Worm (Caenorhabditis elegans) whole organism, young adult: ENCODE measurements around the gene slcr-46.2.

Experiments
- C17E4.6 ChIP-seq: fragments of 200-800 bp; sonication (Bioruptor generic); IDR thresholded peaks from 2 replicates; pipeline ENCODE4 v1.3.6; 2022; ENCODE audit warnings: missing genetic modification reagents, missing genetic modification characterization, missing compliant biosample characterization
- F33H1.4 ChIP-seq: fragments of 200-800 bp; sonication (Bioruptor generic); IDR thresholded peaks from 2 replicates; pipeline ENCODE4 v1.3.6; 2022; ENCODE audit warnings: missing genetic modification reagents, missing genetic modification characterization, missing compliant biosample characterization
- Y67H2A.10 ChIP-seq: fragments of 200-800 bp; sonication (Bioruptor generic); conservative IDR thresholded peaks from 2 replicates; pipeline ENCODE4 v1.3.6; 2022; ENCODE audit warnings: missing genetic modification reagents, missing genetic modification characterization, missing compliant biosample characterization
- atf-7 ChIP-seq: sonication (generic microtip); optimal IDR thresholded peaks from 2 replicates; lab custom pipeline; 2017; ENCODE audit warnings: mild to moderate bottlenecking, missing genetic modification characterization, missing compliant biosample characterization
- attf-3 ChIP-seq: fragments of 200-800 bp; sonication (Bioruptor generic); conservative IDR thresholded peaks from 2 replicates; pipeline ENCODE4 v1.3.6; 2022; ENCODE audit warnings: missing genetic modification reagents, missing genetic modification characterization, missing compliant biosample characterization
- cebp-1 ChIP-seq, 2 experiments: fragments of 200-800 bp in 1 of 2; sonication (Bioruptor generic) in 1 of 2; sonication (generic microtip) in 1 of 2; IDR thresholded peaks in 1 of 2; optimal IDR thresholded peaks in 1 of 2; 2 replicates each; pipeline versions ENCODE4 v1.3.6 to Lab custom; 2017 to 2022; ENCODE audit warnings: missing compliant biosample characterization in 2 of 2, missing genetic modification characterization in 2 of 2, mild to moderate bottlenecking in 1 of 2, missing genetic modification reagents in 1 of 2, moderate library complexity in 1 of 2
- ceh-40 ChIP-seq: fragments of 200-800 bp; sonication (Bioruptor generic); IDR thresholded peaks from 2 replicates; pipeline ENCODE4 v1.3.6; 2022; ENCODE audit warnings: missing genetic modification characterization, missing compliant biosample characterization
- ceh-58 ChIP-seq: fragments of 200-800 bp; sonication (Bioruptor generic); IDR thresholded peaks from 2 replicates; pipeline ENCODE4 v1.3.6; 2022; ENCODE audit warnings: missing genetic modification characterization, missing compliant biosample characterization
- ceh-79 ChIP-seq: sonication (generic microtip); optimal IDR thresholded peaks from 2 replicates; lab custom pipeline; 2017; ENCODE audit warnings: mild to moderate bottlenecking, missing genetic modification characterization, missing compliant biosample characterization
- die-1 ChIP-seq: sonication (generic microtip); optimal IDR thresholded peaks from 2 replicates; lab custom pipeline; 2016; ENCODE audit warnings: missing genotype, mild to moderate bottlenecking, missing genetic modification characterization, missing compliant biosample characterization
- dpff-1 ChIP-seq: sonication (generic microtip); optimal IDR thresholded peaks from 2 replicates; lab custom pipeline; 2017; ENCODE audit warnings: mild to moderate bottlenecking, missing genetic modification characterization, missing compliant biosample characterization
- ekl-4 ChIP-seq: fragments of 200-800 bp; sonication (Bioruptor generic); IDR thresholded peaks from 2 replicates; pipeline ENCODE4 v1.3.6; 2022; ENCODE audit warnings: missing genetic modification reagents, missing genetic modification characterization, missing compliant biosample characterization
- gei-17 ChIP-seq: fragments of 200-800 bp; sonication (Bioruptor generic); optimal IDR thresholded peaks from 2 replicates; lab custom pipeline; 2018; ENCODE audit warnings: mild to moderate bottlenecking, missing genetic modification characterization, missing compliant biosample characterization
- him-1 ChIP-seq: sonication (generic microtip); optimal IDR thresholded peaks from 2 replicates; lab custom pipeline; 2016; ENCODE audit warnings: missing genotype, missing genetic modification reagents, missing genetic modification characterization, missing compliant biosample characterization
- hmg-20 ChIP-seq: fragments of 200-800 bp; sonication (Bioruptor generic); IDR thresholded peaks from 2 replicates; pipeline ENCODE4 v1.3.6; 2022; ENCODE audit warnings: missing genetic modification reagents, missing genetic modification characterization, missing compliant biosample characterization
- hrde-1 ChIP-seq: sonication (generic microtip); optimal IDR thresholded peaks from 2 replicates; lab custom pipeline; 2016; ENCODE audit warnings: missing genetic modification characterization, mild to moderate bottlenecking, missing compliant biosample characterization, moderate library complexity, missing genotype, missing genetic modification reagents, borderline replicate concordance
- lag-1 ChIP-seq: fragments of 200-800 bp; sonication (Bioruptor generic); IDR thresholded peaks from 2 replicates; pipeline ENCODE4 v1.3.6; 2022; ENCODE audit warnings: missing genetic modification reagents, missing genetic modification characterization, missing compliant biosample characterization
- lin-26 ChIP-seq: fragments of 200-800 bp; sonication (Bioruptor generic); IDR thresholded peaks from 2 replicates; pipeline ENCODE4 v1.3.6; 2022; ENCODE audit warnings: missing genetic modification reagents, missing genetic modification characterization, missing compliant biosample characterization
- lin-35 ChIP-seq, 3 experiments: fragments of 150-350 bp in 2 of 3; sonication (generic microtip) in 1 of 3; optimal IDR thresholded peaks; 2 replicates each; lab custom pipeline; 2014 to 2018; ENCODE audit warnings: missing biosample characterization in 3 of 3, missing genetic modification characterization in 3 of 3, missing genetic modification reagents in 3 of 3
- nfya-2 ChIP-seq: fragments of 200-800 bp; sonication (Bioruptor generic); IDR thresholded peaks from 2 replicates; pipeline ENCODE4 v1.3.6; 2022; ENCODE audit warnings: missing genetic modification reagents, missing genetic modification characterization, missing compliant biosample characterization
- nhr-179 ChIP-seq: sonication (generic microtip); optimal IDR thresholded peaks from 2 replicates; lab custom pipeline; 2016; ENCODE audit warnings: mild to moderate bottlenecking, missing genetic modification characterization, missing compliant biosample characterization
- nhr-27 ChIP-seq: fragments of 200-800 bp; sonication (Bioruptor generic); optimal IDR thresholded peaks from 2 replicates; lab custom pipeline; 2018; ENCODE audit warnings: mild to moderate bottlenecking, missing genetic modification characterization, moderate library complexity, missing compliant biosample characterization
- nhr-80 ChIP-seq: sonication (generic microtip); optimal IDR thresholded peaks from 2 replicates; lab custom pipeline; 2016; ENCODE audit warnings: missing genetic modification characterization, missing compliant biosample characterization
- nhr-90 ChIP-seq: sonication (generic microtip); optimal IDR thresholded peaks from 2 replicates; lab custom pipeline; 2016; ENCODE audit warnings: missing genotype, mild to moderate bottlenecking, missing genetic modification characterization, missing compliant biosample characterization
- sdz-38 ChIP-seq: sonication (generic microtip); optimal IDR thresholded peaks from 2 replicates; lab custom pipeline; 2016; ENCODE audit warnings: missing genotype, missing genetic modification characterization, missing compliant biosample characterization
- somi-1 ChIP-seq: fragments of 200-800 bp; sonication (Bioruptor generic); optimal IDR thresholded peaks from 2 replicates; lab custom pipeline; 2018; ENCODE audit warnings: mild to moderate bottlenecking, missing genetic modification characterization, missing compliant biosample characterization
- zfh-2 ChIP-seq: fragments of 200-800 bp; sonication (Bioruptor generic); conservative IDR thresholded peaks from 2 replicates; pipeline ENCODE4 v1.3.6; 2022; ENCODE audit warnings: missing genetic modification reagents, missing genetic modification characterization, missing compliant biosample characterization
- zim-3 ChIP-seq: sonication (generic microtip); optimal IDR thresholded peaks from 2 replicates; lab custom pipeline; 2017; ENCODE audit warnings: mild to moderate bottlenecking, missing genetic modification characterization, moderate library complexity, missing compliant biosample characterization
- ztf-22 ChIP-seq: fragments of 200-800 bp; sonication (Bioruptor generic); optimal IDR thresholded peaks from 2 replicates; lab custom pipeline; 2018; ENCODE audit warnings: mild to moderate bottlenecking, missing genetic modification characterization, moderate library complexity, missing compliant biosample characterization

The slcr-46.2 gene

ce11 chrV:19428936-19429335, 39.0 kb upstream of the slcr-46.2 start (continued):
- TF ChIP-seq die-1 (tag; lab: Kevin White, UChicago): no peak
- no peak for TF ChIP-seq nhr-80
- no peak for TF ChIP-seq F33H1.4
- no peak for TF ChIP-seq nhr-179 (tag; lab: Kevin White, UChicago)
- no peak for TF ChIP-seq somi-1
- TF ChIP-seq lag-1 (GFP tag; lab: Robert Waterston, UW): no peak
- no peak for TF ChIP-seq ceh-58

- 0 out of 2 replicates have a peak, but pooled peaks have one; percentile 26 for TF ChIP-seq lin-26
- TF ChIP-seq zim-3 (tag; lab: Kevin White, UChicago): peak; percentile 0
- TF ChIP-seq him-1 (tag; lab: Kevin White, UChicago): no peak
Observed at ce11 chrV:19428097-19428496, 38.2 kb upstream of the slcr-46.2 start.

ce11 chrV:19421131-19421530, 31.2 kb upstream of the slcr-46.2 start, which contains the start of gene C25F9.2:
TSS of gene C25F9.2 (plus strand) at chrV:19421471.
- TF ChIP-seq nhr-90 (tag; lab: Kevin White, UChicago): no peak
- no peak for TF ChIP-seq ceh-40
- TF ChIP-seq atf-7: peak; percentile 57
- TF ChIP-seq sdz-38 (tag; lab: Kevin White, UChicago): no peak

ce11 chrV:19417836-19418235, 27.9 kb upstream of the slcr-46.2 start, which contains the start of gene C25F9.15:
TSS of gene C25F9.15 (plus strand) at chrV:19418136.
- peak; percentile 3 for TF ChIP-seq nhr-80
- TF ChIP-seq attf-3 (GFP tag; lab: Robert Waterston, UW): no peak
- no peak for TF ChIP-seq nfya-2 (GFP tag; lab: Robert Waterston, UW)
- TF ChIP-seq hrde-1 (tag; lab: Kevin White, UChicago): no peak
- no peak for TF ChIP-seq dpff-1 (tag; lab: Kevin White, UChicago)
- TF ChIP-seq ceh-79 (tag; lab: Kevin White, UChicago): no peak
- no peak for TF ChIP-seq hmg-20
- TF ChIP-seq Y67H2A.10: no peak
- no peak for TF ChIP-seq zfh-2 (GFP tag; lab: Robert Waterston, UW)

- TF ChIP-seq nhr-90 (tag; lab: Kevin White, UChicago) (no peak), nhr-80 (peak; percentile 7)
Observed at ce11 chrV:19416475-19416874, 26.5 kb upstream of the slcr-46.2 start, which contains the start of the genes C25F9.4 and C25F9.9. TSS of gene C25F9.4 (minus strand) at chrV:19416575. TSS of gene C25F9.9 (plus strand) at chrV:19416611.

- TF ChIP-seq nhr-27 (tag; lab: Kevin White, UChicago) (no peak), ztf-22 (GFP tag; lab: Kevin White, UChicago) (no peak), lin-35 (GFP tag; optimal IDR thresholded peaks at IDR 0.05; lab: Kevin White, UChicago) (no peak), C17E4.6 (GFP tag; lab: Robert Waterston, UW) (no peak), dpff-1 (tag; lab: Kevin White, UChicago) (no peak), cebp-1 (GFP tag; IDR thresholded peaks at IDR 0.05; lab: Robert Waterston, UW) (peak; percentile 69; the same call in 1 of the 2 replicates), cebp-1 (tag; optimal IDR thresholded peaks at IDR 0.05; lab: Kevin White, UChicago) (peak; percentile 70), ekl-4 (GFP tag; lab: Robert Waterston, UW) (no peak), die-1 (tag; lab: Kevin White, UChicago) (no peak), nhr-80 (peak; percentile 70), gei-17 (GFP tag; lab: Kevin White, UChicago) (no peak)
- TF ChIP-seq, all 124 proteins: peak for 2
Observed at ce11 chrV:19410663-19411062, 20.7 kb upstream of the slcr-46.2 start, which contains the start of gene C25F9.5. TSS of gene C25F9.5 (minus strand) at chrV:19410857.
